Fruit fly (Drosophila melanogaster) whole organism, embryonic: ENCODE measurements around the gene Esyt2.

Experiments
- BtbVII ChIP-seq: fragments of 200-800 bp; sonication (Bioruptor generic); optimal IDR thresholded peaks from 3 replicates; lab custom pipeline; 2017; ENCODE audit warnings: missing biosample characterization, mild to moderate bottlenecking, missing genetic modification characterization
- CG11723 ChIP-seq: fragments of 200-800 bp; sonication (Bioruptor generic); optimal IDR thresholded peaks from 2 replicates; lab custom pipeline; 2017; ENCODE audit warnings: missing biosample characterization, mild to moderate bottlenecking, missing genetic modification characterization
- CG12155 ChIP-seq: fragments of 200-800 bp; sonication (Bioruptor generic); optimal IDR thresholded peaks from 3 replicates; lab custom pipeline; 2016; ENCODE audit warnings: missing biosample characterization, missing genetic modification characterization
- CG12219 ChIP-seq: fragments of 200-800 bp; sonication (Bioruptor generic); optimal IDR thresholded peaks from 3 replicates; lab custom pipeline; 2018; ENCODE audit warnings: missing biosample characterization, mild to moderate bottlenecking, missing genetic modification characterization
- CG13287 ChIP-seq: fragments of 200-800 bp; sonication (Bioruptor generic); IDR thresholded peaks from 2 replicates; pipeline ENCODE4 v1.3.6; 2022; ENCODE audit warnings: missing biosample characterization, missing genetic modification characterization; ENCODE audit not compliant: partially characterized antibody
- CG16779 ChIP-seq: fragments of 200-800 bp; sonication (Bioruptor generic); IDR thresholded peaks from 2 replicates; pipeline ENCODE4 v1.3.6; 2022; ENCODE audit warnings: missing biosample characterization, missing genetic modification characterization
- CG16813 ChIP-seq: fragments of 200-800 bp; sonication (Bioruptor generic); IDR thresholded peaks from 3 replicates; pipeline ENCODE4 v1.3.6; 2022; ENCODE audit warnings: missing biosample characterization, missing genetic modification characterization; ENCODE audit not compliant: partially characterized antibody
- CG18262 ChIP-seq: fragments of 200-800 bp; optimal IDR thresholded peaks from 3 replicates; lab custom pipeline; 2019; ENCODE audit warnings: missing biosample characterization, mild to moderate bottlenecking, missing genetic modification characterization, moderate library complexity
- CG18599 ChIP-seq: fragments of 200-800 bp; sonication (Bioruptor generic); optimal IDR thresholded peaks from 3 replicates; lab custom pipeline; 2017; ENCODE audit warnings: missing biosample characterization, missing genetic modification characterization, mild to moderate bottlenecking, moderate library complexity, missing genetic modification reagents
- CG2202 ChIP-seq: fragments of 200-800 bp; sonication (Bioruptor generic); optimal IDR thresholded peaks from 2 replicates; lab custom pipeline; 2018; ENCODE audit warnings: missing biosample characterization, mild to moderate bottlenecking, missing genetic modification characterization
- CG30403 ChIP-seq: fragments of 200-800 bp; sonication (Bioruptor generic); optimal IDR thresholded peaks from 3 replicates; lab custom pipeline; 2016; ENCODE audit warnings: missing biosample characterization, missing genetic modification characterization
- CG30431 ChIP-seq: fragments of 200-800 bp; sonication (Bioruptor generic); optimal IDR thresholded peaks from 2 replicates; lab custom pipeline; 2017; ENCODE audit warnings: missing biosample characterization, missing genetic modification characterization
- CG3065 ChIP-seq: fragments of 200-800 bp; sonication (Bioruptor generic); optimal IDR thresholded peaks from 2 replicates; lab custom pipeline; 2016; ENCODE audit warnings: missing biosample characterization, missing genetic modification characterization
- CG32532 ChIP-seq: fragments of 200-800 bp; sonication (Bioruptor generic); IDR thresholded peaks from 2 replicates; pipeline ENCODE4 v1.3.6; 2022; ENCODE audit warnings: missing biosample characterization, missing genetic modification characterization
- CG34422 ChIP-seq: fragments of 200-800 bp; sonication (Bioruptor generic); IDR thresholded peaks from 3 replicates; pipeline ENCODE4 v1.3.6; 2022; ENCODE audit warnings: missing biosample characterization, missing genetic modification characterization
- CG3726 ChIP-seq: fragments of 200-800 bp; sonication (Bioruptor generic); IDR thresholded peaks from 3 replicates; pipeline ENCODE4, ENCODE4 v1.3.6; 2022; ENCODE audit warnings: missing biosample characterization, missing genetic modification characterization
- CG6272 ChIP-seq: fragments of 200-800 bp; sonication (Bioruptor generic); IDR thresholded peaks from 2 replicates; pipeline ENCODE4 v1.3.6; 2022; ENCODE audit warnings: missing biosample characterization, missing genetic modification characterization
- CG6683 ChIP-seq: fragments of 200-800 bp; sonication (Bioruptor generic); optimal IDR thresholded peaks from 2 replicates; lab custom pipeline; 2017; ENCODE audit warnings: missing biosample characterization, mild to moderate bottlenecking, missing genetic modification characterization, missing genetic modification reagents
- CG6765 ChIP-seq: fragments of 200-800 bp; sonication (Bioruptor generic); optimal IDR thresholded peaks from 3 replicates; lab custom pipeline; 2017; ENCODE audit warnings: missing biosample characterization, mild to moderate bottlenecking, missing genetic modification characterization
- CG7928 ChIP-seq: fragments of 200-800 bp; sonication (Bioruptor generic); optimal IDR thresholded peaks from 2 replicates; lab custom pipeline; 2017; ENCODE audit warnings: missing biosample characterization, mild to moderate bottlenecking, missing genetic modification characterization
- CG9727 ChIP-seq: fragments of 200-800 bp; sonication (Bioruptor generic); optimal IDR thresholded peaks from 3 replicates; lab custom pipeline; 2017; ENCODE audit warnings: missing biosample characterization, mild to moderate bottlenecking, missing genetic modification characterization
- Camta ChIP-seq: fragments of 200-800 bp; sonication (Bioruptor generic); optimal IDR thresholded peaks from 2 replicates; lab custom pipeline; 2016; ENCODE audit warnings: missing biosample characterization, missing genetic modification characterization
- D19A ChIP-seq: fragments of 200-800 bp; optimal IDR thresholded peaks from 3 replicates; lab custom pipeline; 2019; ENCODE audit warnings: missing biosample characterization, mild to moderate bottlenecking, missing genetic modification characterization, moderate library complexity
- Dip3 ChIP-seq: fragments of 200-800 bp; sonication (Bioruptor generic); optimal IDR thresholded peaks from 3 replicates; lab custom pipeline; 2016; ENCODE audit warnings: missing biosample characterization, missing genetic modification characterization
- Doc3 ChIP-seq: fragments of 200-800 bp; sonication (Bioruptor generic); IDR thresholded peaks from 3 replicates; pipeline ENCODE4 v1.3.6; 2022; ENCODE audit warnings: missing biosample characterization, missing genetic modification characterization; ENCODE audit not compliant: partially characterized antibody
- Eip74EF ChIP-seq, 2 experiments: fragments of 200-800 bp in 1 of 2; fragments of >200 bp in 1 of 2; sonication (Bioruptor generic) in 1 of 2; optimal IDR thresholded peaks; 2 replicates each; lab custom pipeline; 2017 to 2019; ENCODE audit warnings: missing biosample characterization in 2 of 2, missing genetic modification characterization in 2 of 2, mild to moderate bottlenecking in 1 of 2, moderate library complexity in 1 of 2
- Fer3 ChIP-seq: fragments of 200-800 bp; sonication (Bioruptor generic); optimal IDR thresholded peaks from 2 replicates; lab custom pipeline; 2018; ENCODE audit warnings: missing biosample characterization, mild to moderate bottlenecking, missing genetic modification characterization, moderate library complexity
- Hsf ChIP-seq: fragments of 200-800 bp; sonication (Bioruptor generic); optimal IDR thresholded peaks from 3 replicates; lab custom pipeline; 2016; ENCODE audit warnings: missing biosample characterization, missing genetic modification characterization
- NK7.1 ChIP-seq: fragments of 200-800 bp; sonication (Bioruptor generic); optimal IDR thresholded peaks from 3 replicates; lab custom pipeline; 2016; ENCODE audit warnings: missing biosample characterization, missing genetic modification characterization
- Oaz ChIP-seq: fragments of 200-800 bp; sonication (Bioruptor generic); IDR thresholded peaks from 2 replicates; pipeline ENCODE4 v1.3.6; 2022; ENCODE audit warnings: missing biosample characterization, missing genetic modification characterization
- Oli ChIP-seq: fragments of 200-800 bp; sonication (Bioruptor generic); optimal IDR thresholded peaks from 2 replicates; lab custom pipeline; 2018; ENCODE audit warnings: missing biosample characterization, mild to moderate bottlenecking, missing genetic modification characterization, moderate library complexity
- Ptx1 ChIP-seq: fragments of 200-800 bp; sonication (Bioruptor generic); IDR thresholded peaks from 2 replicates; pipeline ENCODE4 v1.3.6; 2022; ENCODE audit warnings: missing biosample characterization, missing genetic modification characterization
- Sin3A ChIP-seq: fragments of >200 bp; optimal IDR thresholded peaks from 2 replicates; lab custom pipeline; 2018
- Sry-β ChIP-seq: fragments of 200-800 bp; sonication (Bioruptor generic); optimal IDR thresholded peaks from 2 replicates; lab custom pipeline; 2018; ENCODE audit warnings: missing biosample characterization, mild to moderate bottlenecking, missing genetic modification characterization, moderate library complexity
- TFAM ChIP-seq: fragments of 200-800 bp; sonication (Bioruptor generic); optimal IDR thresholded peaks from 2 replicates; lab custom pipeline; 2017; ENCODE audit warnings: missing biosample characterization, missing genetic modification characterization, inconsistent platforms
- crc ChIP-seq: fragments of 200-800 bp; sonication (Bioruptor generic); optimal IDR thresholded peaks from 2 replicates; lab custom pipeline; 2016; ENCODE audit warnings: missing biosample characterization, missing genetic modification characterization
- disco-r ChIP-seq: fragments of 200-800 bp; sonication (Bioruptor generic); optimal IDR thresholded peaks from 2 replicates; lab custom pipeline; 2016; ENCODE audit warnings: missing biosample characterization, missing genetic modification characterization
- dm ChIP-seq: fragments of 200-800 bp; sonication (Bioruptor generic); optimal IDR thresholded peaks from 3 replicates; lab custom pipeline; 2016; ENCODE audit warnings: missing biosample characterization, missing genetic modification characterization
- dpn ChIP-seq, 2 experiments: fragments of 200-800 bp; sonication (Bioruptor generic); optimal IDR thresholded peaks; 3 replicates each; lab custom pipeline; 2016; ENCODE audit warnings: missing biosample characterization in 2 of 2, missing genetic modification characterization in 2 of 2
- ems ChIP-seq: fragments of 200-800 bp; sonication (Bioruptor generic); optimal IDR thresholded peaks from 3 replicates; lab custom pipeline; 2016; ENCODE audit warnings: missing biosample characterization, missing genetic modification characterization
- fd96Cb ChIP-seq: fragments of 200-800 bp; sonication (Bioruptor generic); optimal IDR thresholded peaks from 2 replicates; lab custom pipeline; 2018; ENCODE audit warnings: missing biosample characterization, mild to moderate bottlenecking, missing genetic modification characterization, moderate library complexity
- jumu ChIP-seq: fragments of 200-800 bp; sonication (Bioruptor generic); optimal IDR thresholded peaks from 3 replicates; lab custom pipeline; 2016; ENCODE audit warnings: missing biosample characterization, missing genetic modification characterization
- mirr ChIP-seq: fragments of 200-800 bp; sonication (Bioruptor generic); optimal IDR thresholded peaks from 3 replicates; lab custom pipeline; 2018; ENCODE audit warnings: missing biosample characterization, mild to moderate bottlenecking, missing genetic modification characterization
- nau ChIP-seq: fragments of 200-800 bp; sonication (Bioruptor generic); optimal IDR thresholded peaks from 3 replicates; lab custom pipeline; 2017; ENCODE audit warnings: missing biosample characterization, mild to moderate bottlenecking, missing genetic modification characterization, missing genetic modification reagents
- run ChIP-seq: fragments of 200-800 bp; sonication (Bioruptor generic); optimal IDR thresholded peaks from 3 replicates; lab custom pipeline; 2018; ENCODE audit warnings: missing biosample characterization, mild to moderate bottlenecking, missing genetic modification characterization
- scrt ChIP-seq: fragments of 200-800 bp; sonication (Bioruptor generic); optimal IDR thresholded peaks from 2 replicates; lab custom pipeline; 2018; ENCODE audit warnings: missing biosample characterization, mild to moderate bottlenecking, missing genetic modification characterization, moderate library complexity
- unc-4 ChIP-seq: fragments of 200-800 bp; sonication (Bioruptor generic); IDR thresholded peaks from 2 replicates; pipeline ENCODE4 v1.3.6; 2022; ENCODE audit warnings: missing biosample characterization, missing genetic modification characterization; ENCODE audit not compliant: partially characterized antibody
- unpg ChIP-seq: fragments of 200-800 bp; sonication (Bioruptor generic); optimal IDR thresholded peaks from 3 replicates; lab custom pipeline; 2018; ENCODE audit warnings: missing biosample characterization, mild to moderate bottlenecking, missing genetic modification characterization, moderate library complexity
- vvl ChIP-seq: fragments of 200-800 bp; sonication (Bioruptor generic); IDR thresholded peaks from 2 replicates; pipeline ENCODE4 v1.3.6; 2022; ENCODE audit warnings: missing biosample characterization, missing genetic modification characterization
- wor ChIP-seq: fragments of 200-800 bp; sonication (Bioruptor generic); IDR thresholded peaks from 2 replicates; pipeline ENCODE4 v1.3.6; 2022; ENCODE audit warnings: missing biosample characterization, missing genetic modification characterization
- zfh2 ChIP-seq: fragments of 200-800 bp; sonication (Bioruptor generic); optimal IDR thresholded peaks from 2 replicates; lab custom pipeline; 2016; ENCODE audit warnings: missing biosample characterization, missing genetic modification characterization

Esyt2 gene

dm6 chr3R:24585042-24585698 lies 40.7 kb downstream of the Esyt2 start, which contains the start of the genes CG13625 and mld (continued):
- TF ChIP-seq Camta (GFP tag; lab: Kevin White, UChicago) (no peak), CG6765 (no peak), CG3726 (no peak), Doc3 (GFP tag; lab: Robert Waterston, UW) (no peak), CG9727 (GFP tag; lab: Kevin White, UChicago) (peak; percentile 6), Oli (tag; lab: Kevin White, UChicago) (no peak), zfh2 (GFP tag; lab: Kevin White, UChicago) (peak; percentile 16), CG6272 (GFP tag; lab: Robert Waterston, UW) (no peak), CG34422 (GFP tag; lab: Robert Waterston, UW) (no peak), disco-r (GFP tag; lab: Kevin White, UChicago) (no peak), CG2202 (tag; lab: Kevin White, UChicago) (no peak), run (no peak), CG16779 (no peak), CG11723 (GFP tag; lab: Kevin White, UChicago) (no peak), wor (GFP tag; lab: Robert Waterston, UW) (no peak), BtbVII (GFP tag; lab: Kevin White, UChicago) (no peak), jumu (no peak), scrt (no peak), CG13287 (GFP tag; lab: Robert Waterston, UW) (no peak), D19A (tag; lab: Kevin White, UChicago) (no peak), Hsf (GFP tag; lab: Kevin White, UChicago) (no peak), ems (GFP tag; lab: Kevin White, UChicago) (no peak), NK7.1 (GFP tag; lab: Kevin White, UChicago) (no peak), CG12219 (GFP tag; lab: Kevin White, UChicago) (no peak), mirr (GFP tag; lab: Kevin White, UChicago) (no peak), CG18262 (tag; lab: Kevin White, UChicago) (peak; percentile 2), fd96Cb (tag; lab: Kevin White, UChicago) (no peak), CG12155 (GFP tag; lab: Kevin White, UChicago) (no peak), TFAM (GFP tag; lab: Kevin White, UChicago) (no peak), crc (no peak), CG16813 (GFP tag; lab: Robert Waterston, UW) (no peak), Sin3A (lab: Kevin White, UChicago) (peak; percentile 80), unc-4 (GFP tag; lab: Robert Waterston, UW) (no peak), dm (GFP tag; lab: Kevin White, UChicago) (peak; percentile 17), nau (no peak), Eip74EF (GFP tag; optimal IDR thresholded peaks at IDR 0.05; lab: Kevin White, UChicago) (no peak), Ptx1 (GFP tag; lab: Robert Waterston, UW) (no peak), dpn (GFP tag; optimal IDR thresholded peaks at IDR 0.05; lab: Kevin White, UChicago) (no peak), CG3065 (no peak), unpg (GFP tag; lab: Kevin White, UChicago) (no peak), CG6683 (no peak), vvl (GFP tag; lab: Robert Waterston, UW) (no peak), CG32532 (GFP tag; lab: Robert Waterston, UW) (no peak), Fer3 (tag; lab: Kevin White, UChicago) (no peak), Dip3 (GFP tag; lab: Kevin White, UChicago) (no peak), CG7928 (GFP tag; lab: Kevin White, UChicago) (no peak), CG30431 (GFP tag; lab: Kevin White, UChicago) (no peak), Oaz (GFP tag; lab: Robert Waterston, UW) (no peak), CG18599 (GFP tag; lab: Kevin White, UChicago) (peak; percentile 20), Sry-β (GFP tag; lab: Kevin White, UChicago) (no peak), CG30403 (GFP tag; lab: Kevin White, UChicago) (no peak)
